Fruit fly (Drosophila melanogaster) whole organism, embryonic: ENCODE data around the gene CG4115.

Source experiments
- C15 ChIP-seq: fragments of 200-800 bp; sonication (Bioruptor generic); IDR thresholded peaks from 3 replicates; pipeline ENCODE4 v1.3.6; 2022; ENCODE audit warnings: missing biosample characterization, missing genetic modification characterization
- CG10147 ChIP-seq: fragments of 200-800 bp; sonication (Bioruptor generic); optimal IDR thresholded peaks from 2 replicates; lab custom pipeline; 2019; ENCODE audit warnings: missing biosample characterization, mild to moderate bottlenecking, missing genetic modification characterization, moderate library complexity
- CG10209 ChIP-seq: fragments of 200-800 bp; sonication (Bioruptor generic); optimal IDR thresholded peaks from 3 replicates; lab custom pipeline; 2017; ENCODE audit warnings: missing biosample characterization, mild to moderate bottlenecking, missing genetic modification characterization, missing genetic modification reagents
- CG11504 ChIP-seq: fragments of 200-800 bp; sonication (Bioruptor generic); optimal IDR thresholded peaks from 3 replicates; lab custom pipeline; 2019; ENCODE audit warnings: missing biosample characterization, mild to moderate bottlenecking, missing genetic modification characterization, moderate library complexity
- CG14860 ChIP-seq: fragments of 200-800 bp; sonication (Bioruptor generic); IDR thresholded peaks from 3 replicates; pipeline ENCODE4 v1.3.6; 2022; ENCODE audit warnings: missing biosample characterization, missing genetic modification characterization; ENCODE audit not compliant: partially characterized antibody
- CG15479 ChIP-seq: fragments of 200-800 bp; sonication (Bioruptor generic); optimal IDR thresholded peaks from 3 replicates; lab custom pipeline; 2019; ENCODE audit warnings: missing biosample characterization, mild to moderate bottlenecking, missing genetic modification characterization, moderate library complexity
- CG1792 ChIP-seq: fragments of 200-800 bp; sonication (Bioruptor generic); optimal IDR thresholded peaks from 2 replicates; lab custom pipeline; 2016; ENCODE audit warnings: missing biosample characterization, missing genetic modification characterization
- CG18011 ChIP-seq: fragments of 200-800 bp; sonication (Bioruptor generic); optimal IDR thresholded peaks from 2 replicates; lab custom pipeline; 2017; ENCODE audit warnings: missing biosample characterization, missing genetic modification characterization, mild to moderate bottlenecking, moderate library complexity, missing genotype
- CG18764 ChIP-seq: fragments of 200-800 bp; sonication (Bioruptor generic); optimal IDR thresholded peaks from 3 replicates; lab custom pipeline; 2016; ENCODE audit warnings: missing biosample characterization, missing genetic modification characterization
- CG43689 ChIP-seq: fragments of 200-800 bp; sonication (Bioruptor generic); IDR thresholded peaks from 2 replicates; pipeline ENCODE4 v1.3.6; 2022; ENCODE audit warnings: missing biosample characterization, missing genetic modification characterization
- CG6254 ChIP-seq: fragments of 200-800 bp; sonication (Bioruptor generic); optimal IDR thresholded peaks from 3 replicates; lab custom pipeline; 2017; ENCODE audit warnings: mild to moderate bottlenecking, missing biosample characterization, missing genetic modification reagents, missing genetic modification characterization
- CG6272 ChIP-seq: fragments of 200-800 bp; sonication (Bioruptor generic); IDR thresholded peaks from 2 replicates; pipeline ENCODE4 v1.3.6; 2022; ENCODE audit warnings: missing biosample characterization, missing genetic modification characterization
- CG7271 ChIP-seq: fragments of 200-800 bp; sonication (Bioruptor generic); optimal IDR thresholded peaks from 2 replicates; lab custom pipeline; 2018; ENCODE audit warnings: missing biosample characterization, mild to moderate bottlenecking, missing genetic modification characterization, moderate library complexity
- CG7987 ChIP-seq: fragments of 200-800 bp; sonication (Bioruptor generic); optimal IDR thresholded peaks from 2 replicates; lab custom pipeline; 2018; ENCODE audit warnings: missing biosample characterization, mild to moderate bottlenecking, missing genetic modification characterization, moderate library complexity
- CG8388 ChIP-seq: fragments of 200-800 bp; sonication (Bioruptor generic); optimal IDR thresholded peaks from 2 replicates; lab custom pipeline; 2019; ENCODE audit warnings: missing biosample characterization, mild to moderate bottlenecking, missing genetic modification characterization, moderate library complexity
- CG9727 ChIP-seq: fragments of 200-800 bp; sonication (Bioruptor generic); optimal IDR thresholded peaks from 3 replicates; lab custom pipeline; 2017; ENCODE audit warnings: missing biosample characterization, mild to moderate bottlenecking, missing genetic modification characterization
- Camta ChIP-seq: fragments of 200-800 bp; sonication (Bioruptor generic); optimal IDR thresholded peaks from 2 replicates; lab custom pipeline; 2016; ENCODE audit warnings: missing biosample characterization, missing genetic modification characterization
- Chrac-16 ChIP-seq: fragments of 200-800 bp; sonication (Bioruptor generic); optimal IDR thresholded peaks from 3 replicates; lab custom pipeline; 2016; ENCODE audit warnings: missing biosample characterization, missing genetic modification characterization
- Dref ChIP-seq: fragments of 200-800 bp; sonication (Bioruptor generic); IDR thresholded peaks from 2 replicates; pipeline ENCODE4 v1.3.6; 2022; ENCODE audit warnings: missing biosample characterization, missing genetic modification characterization
- E2f2 ChIP-seq: fragments of 200-800 bp; sonication (Bioruptor generic); IDR thresholded peaks from 2 replicates; pipeline ENCODE4 v1.3.6; 2022; ENCODE audit warnings: missing biosample characterization, missing genetic modification characterization
- ERR ChIP-seq: fragments of 200-800 bp; sonication (Bioruptor generic); optimal IDR thresholded peaks from 2 replicates; lab custom pipeline; 2016; ENCODE audit warnings: missing biosample characterization, missing genetic modification characterization
- Hmr ChIP-seq: fragments of 200-800 bp; sonication (Bioruptor generic); optimal IDR thresholded peaks from 3 replicates; lab custom pipeline; 2017; ENCODE audit warnings: mild to moderate bottlenecking, missing biosample characterization, missing genetic modification reagents, missing genetic modification characterization
- MTF-1 ChIP-seq: fragments of 200-800 bp; sonication (Bioruptor generic); optimal IDR thresholded peaks from 2 replicates; lab custom pipeline; 2018; ENCODE audit warnings: missing biosample characterization, mild to moderate bottlenecking, missing genetic modification characterization, borderline replicate concordance
- NC2β ChIP-seq: fragments of 200-800 bp; sonication (Bioruptor generic); optimal IDR thresholded peaks from 2 replicates; lab custom pipeline; 2016; ENCODE audit warnings: missing biosample characterization, missing genetic modification characterization
- Optix ChIP-seq: fragments of 200-800 bp; sonication (Bioruptor generic); IDR thresholded peaks from 3 replicates; pipeline ENCODE4 v1.3.6; 2022; ENCODE audit warnings: missing biosample characterization, missing genetic modification characterization
- Sox102F ChIP-seq: fragments of 200-800 bp; sonication (Bioruptor generic); optimal IDR thresholded peaks from 2 replicates; lab custom pipeline; 2018; ENCODE audit warnings: missing biosample characterization, mild to moderate bottlenecking, missing genetic modification characterization, moderate library complexity
- Sry-δ ChIP-seq: fragments of 200-800 bp; sonication (Bioruptor generic); optimal IDR thresholded peaks from 2 replicates; lab custom pipeline; 2016; ENCODE audit warnings: missing biosample characterization, missing genetic modification characterization
- ash1 ChIP-seq: fragments of 200-800 bp; sonication (Bioruptor generic); optimal IDR thresholded peaks from 2 replicates; lab custom pipeline; 2018; ENCODE audit warnings: missing biosample characterization, mild to moderate bottlenecking, missing genetic modification characterization
- bigmax ChIP-seq: fragments of 200-800 bp; sonication (Bioruptor generic); optimal IDR thresholded peaks from 2 replicates; lab custom pipeline; 2018; ENCODE audit warnings: missing biosample characterization, mild to moderate bottlenecking, missing genetic modification characterization
- bsh ChIP-seq, 2 experiments: fragments of 200-800 bp; sonication (Bioruptor generic); optimal IDR thresholded peaks; 2 replicates each; lab custom pipeline; 2017 to 2018; ENCODE audit warnings: mild to moderate bottlenecking in 2 of 2, missing biosample characterization in 2 of 2, missing genetic modification characterization in 2 of 2, moderate library complexity in 1 of 2
- chn ChIP-seq: fragments of 200-800 bp; sonication (Bioruptor generic); optimal IDR thresholded peaks from 2 replicates; lab custom pipeline; 2016; ENCODE audit warnings: missing biosample characterization, missing genetic modification characterization
- corto ChIP-seq: fragments of 200-800 bp; sonication (Bioruptor generic); optimal IDR thresholded peaks from 2 replicates; lab custom pipeline; 2016; ENCODE audit warnings: missing biosample characterization, mild to moderate bottlenecking, missing genetic modification characterization, moderate library complexity
- crc ChIP-seq: fragments of 200-800 bp; sonication (Bioruptor generic); optimal IDR thresholded peaks from 2 replicates; lab custom pipeline; 2016; ENCODE audit warnings: missing biosample characterization, missing genetic modification characterization
- da ChIP-seq: fragments of 200-800 bp; sonication (Bioruptor generic); optimal IDR thresholded peaks from 2 replicates; lab custom pipeline; 2016; ENCODE audit warnings: missing biosample characterization, missing genetic modification characterization
- dmrt99B ChIP-seq: fragments of 200-800 bp; sonication (Bioruptor generic); optimal IDR thresholded peaks from 2 replicates; lab custom pipeline; 2018; ENCODE audit warnings: missing biosample characterization, mild to moderate bottlenecking, missing genetic modification characterization, moderate library complexity
- eve ChIP-seq, 2 experiments: fragments of >200 bp; optimal IDR thresholded peaks; 2 replicates each; lab custom pipeline; 2017; ENCODE audit warnings: missing biosample characterization in 2 of 2, missing genetic modification characterization in 2 of 2
- gce ChIP-seq: fragments of 200-800 bp; sonication (Bioruptor generic); IDR thresholded peaks from 3 replicates; pipeline ENCODE4 v1.3.6; 2022; ENCODE audit warnings: missing biosample characterization, missing genetic modification characterization
- gsb ChIP-seq: fragments of 200-800 bp; sonication (Bioruptor generic); IDR thresholded peaks from 2 replicates; pipeline ENCODE4 v1.3.6; 2022; ENCODE audit warnings: missing biosample characterization, missing genetic modification characterization
- insv ChIP-seq, 2 experiments: fragments of 200-800 bp; sonication (Bioruptor generic); optimal IDR thresholded peaks; 3 replicates each; lab custom pipeline; 2016 to 2018; ENCODE audit warnings: missing biosample characterization in 2 of 2, missing genetic modification characterization in 2 of 2
- kay ChIP-seq: fragments of 200-800 bp; sonication (Bioruptor generic); optimal IDR thresholded peaks from 2 replicates; lab custom pipeline; 2016; ENCODE audit warnings: missing biosample characterization, missing genetic modification characterization
- lilli ChIP-seq: fragments of 200-800 bp; sonication (Bioruptor generic); optimal IDR thresholded peaks from 3 replicates; lab custom pipeline; 2016; ENCODE audit warnings: missing biosample characterization, missing genetic modification characterization
- phol ChIP-seq: fragments of 200-800 bp; sonication (Bioruptor generic); optimal IDR thresholded peaks from 3 replicates; lab custom pipeline; 2018; ENCODE audit warnings: missing biosample characterization, mild to moderate bottlenecking, missing genetic modification characterization, moderate library complexity
- shn ChIP-seq: fragments of 200-800 bp; sonication (Bioruptor generic); optimal IDR thresholded peaks from 3 replicates; lab custom pipeline; 2016; ENCODE audit warnings: missing biosample characterization, missing genetic modification characterization
- slbo ChIP-seq: fragments of 200-800 bp; sonication (Bioruptor generic); IDR thresholded peaks from 2 replicates; pipeline ENCODE4 v1.3.6; 2022; ENCODE audit warnings: missing biosample characterization, missing genetic modification characterization
- slp2 ChIP-seq: fragments of 200-800 bp; sonication (Bioruptor generic); optimal IDR thresholded peaks from 2 replicates; lab custom pipeline; 2016; ENCODE audit warnings: missing biosample characterization, missing genetic modification characterization
- sna ChIP-seq: fragments of 200-800 bp; sonication (Bioruptor generic); IDR thresholded peaks from 2 replicates; pipeline ENCODE4 v1.3.6; 2022; ENCODE audit warnings: missing biosample characterization, missing genetic modification characterization; ENCODE audit not compliant: partially characterized antibody
- tio ChIP-seq: fragments of 200-800 bp; sonication (Bioruptor generic); optimal IDR thresholded peaks from 2 replicates; lab custom pipeline; 2017; ENCODE audit warnings: missing biosample characterization, missing genetic modification characterization, inconsistent platforms
- trh ChIP-seq: fragments of 200-800 bp; sonication (Bioruptor generic); optimal IDR thresholded peaks from 2 replicates; lab custom pipeline; 2016; ENCODE audit warnings: missing biosample characterization, missing genetic modification characterization
- vfl ChIP-seq: fragments of 200-800 bp; sonication (Bioruptor generic); optimal IDR thresholded peaks from 2 replicates; lab custom pipeline; 2016; ENCODE audit warnings: missing biosample characterization, missing genetic modification characterization
- zfh2 ChIP-seq: fragments of 200-800 bp; sonication (Bioruptor generic); optimal IDR thresholded peaks from 2 replicates; lab custom pipeline; 2016; ENCODE audit warnings: missing biosample characterization, missing genetic modification characterization

CG4115 gene

DNA sequence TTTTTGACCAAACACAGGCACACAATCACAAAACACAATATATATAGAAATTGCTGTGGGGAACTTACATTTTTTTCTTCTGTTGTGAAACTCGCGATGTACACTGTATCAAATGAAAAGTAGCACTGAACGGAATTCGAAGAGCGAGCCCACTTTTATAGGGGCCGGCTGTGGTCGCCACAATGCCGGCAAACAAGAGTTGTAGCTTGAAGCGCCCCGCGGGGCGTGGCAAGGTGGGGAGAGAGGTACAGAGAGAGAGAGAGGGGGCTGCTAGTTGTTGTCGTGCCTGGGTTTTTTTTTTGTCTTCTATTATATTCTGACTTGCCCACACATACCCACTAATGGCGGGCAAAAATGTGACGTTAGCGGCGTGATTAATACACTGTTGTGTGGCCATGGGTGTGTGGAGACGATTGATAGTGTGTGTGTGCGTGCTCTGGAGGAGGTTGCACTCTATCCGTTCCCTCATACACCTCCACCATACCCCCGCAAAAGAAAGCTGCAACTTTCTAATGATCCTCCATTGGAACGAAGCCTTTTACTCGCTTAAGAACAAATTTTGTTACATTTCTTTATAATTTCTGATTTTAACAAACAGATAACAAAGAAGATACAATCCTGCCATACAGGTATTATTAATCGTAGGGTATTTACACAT is 9.5 kb downstream of the CG4115 start, which contains the start of gene GstD1 (continued):
- no peak for TF ChIP-seq CG10209 (GFP tag; lab: Kevin White, UChicago)
- no peak for TF ChIP-seq ash1
- TF ChIP-seq CG11504 (tag; lab: Kevin White, UChicago), result peak; percentile 50
- no peak for TF ChIP-seq Dref
- TF ChIP-seq crc, result no peak
- no peak for TF ChIP-seq da (GFP tag; lab: Kevin White, UChicago)
- peak; percentile 29 for TF ChIP-seq Sox102F
- TF ChIP-seq Sry-δ (GFP tag; lab: Kevin White, UChicago), result no peak
- TF ChIP-seq bsh (GFP tag; optimal IDR thresholded peaks at IDR 0.05; lab: Kevin White, UChicago), result peak in 1 of 2 experiments; percentile 68
- TF ChIP-seq tio, result peak; percentile 0
- no peak; the same call in none of the 2 replicates for TF ChIP-seq slbo
- TF ChIP-seq phol (tag; lab: Kevin White, UChicago), result peak; percentile 28
- TF ChIP-seq CG10147 (GFP tag; lab: Kevin White, UChicago), result peak; percentile 76
- no peak for TF ChIP-seq CG14860 (GFP tag; lab: Robert Waterston, UW)
- TF ChIP-seq CG15479 (GFP tag; lab: Kevin White, UChicago), result no peak
- TF ChIP-seq NC2β (GFP tag; lab: Kevin White, UChicago), result peak; percentile 38
- peak; percentile 44 for TF ChIP-seq shn
- TF ChIP-seq kay (GFP tag; lab: Kevin White, UChicago), result peak; percentile 66
- no peak for TF ChIP-seq CG6254 (GFP tag; lab: Kevin White, UChicago)
- peak; percentile 51 for TF ChIP-seq Chrac-16 (GFP tag; lab: Kevin White, UChicago)
- TF ChIP-seq slp2 (GFP tag; lab: Kevin White, UChicago), result peak; percentile 39
- TF ChIP-seq bigmax (GFP tag; lab: Kevin White, UChicago), result no peak
- peak; percentile 24 for TF ChIP-seq CG18011 (GFP tag; lab: Kevin White, UChicago)
- TF ChIP-seq gce (GFP tag; lab: Robert Waterston, UW), result no peak
- TF ChIP-seq corto (GFP tag; lab: Kevin White, UChicago), result no peak
- TF ChIP-seq CG18764 (GFP tag; lab: Kevin White, UChicago), result no peak
- TF ChIP-seq CG6272 (GFP tag; lab: Robert Waterston, UW), result no peak
- no peak for TF ChIP-seq zfh2 (GFP tag; lab: Kevin White, UChicago)
- no peak for TF ChIP-seq CG1792 (GFP tag; lab: Kevin White, UChicago)
- TF ChIP-seq CG7987 (GFP tag; lab: Kevin White, UChicago), result no peak
- TF ChIP-seq Optix (GFP tag; lab: Robert Waterston, UW), result no peak
- TF ChIP-seq CG7271 (tag; lab: Kevin White, UChicago), result no peak
- TF ChIP-seq C15 (GFP tag; lab: Robert Waterston, UW), result no peak
- 0 out of 2 replicates have a peak, but pooled peaks have one; percentile 25 for TF ChIP-seq E2f2 (GFP tag; lab: Robert Waterston, UW)
- no peak for TF ChIP-seq gsb (GFP tag; lab: Robert Waterston, UW)
- peak; percentile 55 for TF ChIP-seq dmrt99B (tag; lab: Kevin White, UChicago)
- no peak for TF ChIP-seq eve (GFP tag; optimal IDR thresholded peaks at IDR 0.05; lab: Kevin White, UChicago)
- 0 out of 2 replicates have a peak, but pooled peaks have one; percentile 38 for TF ChIP-seq sna (GFP tag; lab: Robert Waterston, UW)
- no peak for TF ChIP-seq CG8388 (GFP tag; lab: Kevin White, UChicago)
- no peak for TF ChIP-seq CG43689
- TF ChIP-seq chn (GFP tag; lab: Kevin White, UChicago), result peak; percentile 30
- peak; percentile 31 for TF ChIP-seq lilli (GFP tag; lab: Kevin White, UChicago)
- peak; percentile 43 for TF ChIP-seq Hmr (GFP tag; lab: Kevin White, UChicago)
- peak; percentile 66 for TF ChIP-seq ERR (GFP tag; lab: Kevin White, UChicago)
- no peak for TF ChIP-seq vfl (GFP tag; lab: Kevin White, UChicago)
- no peak for TF ChIP-seq Camta
- no peak for TF ChIP-seq insv (GFP tag; optimal IDR thresholded peaks at IDR 0.05; lab: Kevin White, UChicago)
- no peak for TF ChIP-seq MTF-1 (GFP tag; lab: Kevin White, UChicago)
- no peak for TF ChIP-seq trh
- peak; percentile 24 for TF ChIP-seq CG9727 (GFP tag; lab: Kevin White, UChicago)
